Fruit fly (Drosophila melanogaster): ENCODE measurements around the gene jv.

Gene jv

dm6 chr3L:6552420-6552819, 36.9 kb downstream of the jv start:
- TF ChIP-seq CG17801 (GFP tag; optimal IDR thresholded peaks at IDR 0.05; ENCODE audit: partially characterized antibody), result no peak

dm6 chr3L:6551816-6552371, 37.4 kb downstream of the jv start:
- peak; percentile 19 for TF ChIP-seq CG17801 (GFP tag; optimal IDR thresholded peaks at IDR 0.05; ENCODE audit: partially characterized antibody)

DNA sequence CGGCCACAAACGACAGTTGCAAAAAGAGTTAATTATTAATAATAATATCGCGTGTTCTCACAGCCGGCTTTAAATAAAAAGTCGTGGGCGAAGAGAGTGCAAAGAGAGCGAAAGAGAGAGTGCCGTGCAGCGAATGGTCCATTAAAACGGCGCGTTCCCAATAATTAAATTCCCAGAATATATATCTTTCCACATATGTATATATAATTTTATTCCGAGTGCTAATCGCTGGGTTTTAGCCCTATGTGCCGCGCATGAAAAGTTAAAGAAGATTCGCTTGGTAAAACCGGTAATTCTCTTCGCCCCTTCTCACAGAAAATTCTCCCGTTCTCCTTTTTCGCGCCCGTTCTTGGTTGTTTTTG, 38.3 kb downstream of the jv start:
- no peak for TF ChIP-seq CG17801 (GFP tag; optimal IDR thresholded peaks at IDR 0.05; ENCODE audit: partially characterized antibody)

- peak; percentile 22 for TF ChIP-seq CG17801 (GFP tag; optimal IDR thresholded peaks at IDR 0.05; ENCODE audit: partially characterized antibody)
Observed at dm6 chr3L:6550178-6550977, 38.9 kb downstream of the jv start, which contains the start of gene MCU. TSS of gene MCU (plus strand) at chr3L:6550738.

dm6 chr3L:6530429-6530828, 58.9 kb downstream of the jv start, which contains the start of gene betaTub65B:
TSS of gene betaTub65B (plus strand) at chr3L:6530729.
- TF ChIP-seq CG17801 (GFP tag; optimal IDR thresholded peaks at IDR 0.05; ENCODE audit: partially characterized antibody), result no peak

- TF ChIP-seq CG17801 (GFP tag; optimal IDR thresholded peaks at IDR 0.05; ENCODE audit: partially characterized antibody), result peak; percentile 42
Observed at dm6 chr3L:6522785-6523184, 66.5 kb downstream of the jv start.

- TF ChIP-seq CG17801 (GFP tag; optimal IDR thresholded peaks at IDR 0.05; ENCODE audit: partially characterized antibody), result no peak
Observed at dm6 chr3L:6519678-6520077, 69.6 kb downstream of the jv start.

DNA sequence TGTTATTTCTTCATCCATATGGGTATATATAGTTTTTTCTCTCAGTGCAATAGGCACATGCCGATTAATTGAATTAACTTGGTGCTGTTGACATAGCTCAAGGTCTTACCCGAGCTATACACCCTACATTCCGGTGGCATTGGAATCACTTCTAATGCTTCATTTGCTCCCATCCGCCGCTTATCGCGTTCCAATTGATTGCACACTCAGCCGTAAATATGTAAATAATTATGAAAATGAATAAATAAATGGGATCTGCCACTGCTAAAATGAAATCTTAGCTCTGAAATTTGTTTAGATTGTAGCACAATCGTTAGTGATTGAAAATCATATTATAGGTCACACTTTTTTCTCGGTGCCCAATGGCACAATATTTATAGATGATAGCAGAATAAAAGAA, 72.4 kb downstream of the jv start:
- no peak for TF ChIP-seq CG17801 (GFP tag; optimal IDR thresholded peaks at IDR 0.05; ENCODE audit: partially characterized antibody)

Data from ovary, adult (tissue).